Worm (Caenorhabditis elegans): ENCODE results near the gene lgc-17.

lgc-17 gene

DNA sequence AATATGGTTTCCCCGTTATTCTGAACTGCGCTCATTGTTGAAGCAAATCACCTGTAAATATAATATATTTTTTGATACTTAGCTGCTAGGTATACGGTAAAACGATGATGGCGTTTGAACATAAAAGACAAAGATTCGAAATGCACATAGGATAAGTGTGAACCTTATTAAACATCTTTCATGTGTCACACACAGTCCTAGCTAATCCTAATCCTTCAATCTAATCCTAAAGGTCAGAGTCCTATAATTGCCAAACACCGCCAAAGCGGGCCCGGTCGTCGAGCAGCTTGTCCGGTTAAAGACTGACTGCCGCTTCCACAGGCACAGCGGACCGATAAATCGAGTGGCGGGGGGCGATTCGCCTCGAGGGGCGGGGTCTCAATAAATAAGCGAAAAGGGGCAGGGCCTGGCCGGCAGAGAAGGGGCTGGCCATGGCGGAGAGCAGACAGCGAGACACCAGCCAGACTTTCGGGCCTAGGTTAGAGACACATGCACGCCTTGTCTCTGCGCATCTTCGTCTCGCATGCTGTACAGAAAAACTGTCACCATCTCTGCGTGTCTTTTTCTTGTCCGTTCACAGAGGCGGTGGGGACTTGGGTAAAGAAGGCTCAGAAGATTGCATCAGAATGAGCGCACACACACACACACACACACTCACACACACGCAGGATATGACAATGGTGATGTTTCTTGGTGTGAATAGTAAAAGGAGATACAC, 50.4 kb downstream of the lgc-17 start, which contains the start of gene F57G12.1 (continued):
- TF ChIP-seq snpc-4 (GFP tag; optimal IDR thresholded peaks at IDR 0.05) (no peak), snpc-4 (tag; optimal IDR thresholded peaks at IDR 0.05) (peak in 1 of 4 experiments; percentile 50), F37B4.10 (GFP tag; IDR thresholded peaks at IDR 0.05) (no peak), lir-1 (GFP tag; conservative IDR thresholded peaks at IDR 0.05) (no peak)

- TF ChIP-seq cebp-1 (GFP tag; IDR thresholded peaks at IDR 0.05), result peak; percentile 93
- TF ChIP-seq cebp-1 (tag; optimal IDR thresholded peaks at IDR 0.05), result peak; percentile 95
- no peak for TF ChIP-seq F23B12.7 (tag; optimal IDR thresholded peaks at IDR 0.05; ENCODE audit: insufficient read depth)
- TF ChIP-seq unc-62 (GFP tag; optimal IDR thresholded peaks at IDR 0.05), result peak; percentile 96
- no peak for TF ChIP-seq let-526 (GFP tag; IDR thresholded peaks at IDR 0.05)
- no peak for TF ChIP-seq lin-35 (GFP tag; optimal IDR thresholded peaks at IDR 0.05)
- no peak for TF ChIP-seq bed-1 (GFP tag; IDR thresholded peaks at IDR 0.05)
- TF ChIP-seq B0035.1 (tag; optimal IDR thresholded peaks at IDR 0.05), result no peak
- TF ChIP-seq ccch-3 (GFP tag; optimal IDR thresholded peaks at IDR 0.05), result no peak
- no peak for TF ChIP-seq ceh-40 (GFP tag; IDR thresholded peaks at IDR 0.05)
- no peak for TF ChIP-seq F39B2.1 (GFP tag; IDR thresholded peaks at IDR 0.05)
- no peak for TF ChIP-seq Y95B8A.8 (GFP tag; IDR thresholded peaks at IDR 0.05)
- no peak for TF ChIP-seq F52B5.7 (tag; optimal IDR thresholded peaks at IDR 0.05)
- TF ChIP-seq atf-7 (tag; optimal IDR thresholded peaks at IDR 0.05), result peak; percentile 6
- TF ChIP-seq zim-3 (tag; optimal IDR thresholded peaks at IDR 0.05), result no peak
- peak; percentile 60 for TF ChIP-seq nhr-90 (tag; optimal IDR thresholded peaks at IDR 0.05)
- peak; percentile 31 for TF ChIP-seq chd-7 (tag; optimal IDR thresholded peaks at IDR 0.05)
- TF ChIP-seq B0336.3 (GFP tag; IDR thresholded peaks at IDR 0.05), result peak; percentile 33; the same call in 1 of the 2 replicates
- no peak for TF ChIP-seq hlh-12 (tag; optimal IDR thresholded peaks at IDR 0.05)
- peak; percentile 56; the same call in 1 of the 2 replicates for TF ChIP-seq dox-1 (GFP tag; IDR thresholded peaks at IDR 0.05)
- no peak for TF ChIP-seq ceh-27 (GFP tag; optimal IDR thresholded peaks at IDR 0.05)
- TF ChIP-seq hmg-20 (GFP tag; IDR thresholded peaks at IDR 0.05), result no peak
- TF ChIP-seq hsf-1 (GFP tag; IDR thresholded peaks at IDR 0.05), result no peak
- TF ChIP-seq nhr-80 (tag; optimal IDR thresholded peaks at IDR 0.05), result peak; percentile 98
- no peak for TF ChIP-seq snpc-1.1 (tag; optimal IDR thresholded peaks at IDR 0.05; ENCODE audit: insufficient read depth)
- TF ChIP-seq pbrm-1 (GFP tag; IDR thresholded peaks at IDR 0.05), result no peak
- no peak for TF ChIP-seq hmg-1.2 (GFP tag; IDR thresholded peaks at IDR 0.05)
- peak; percentile 3 for TF ChIP-seq ztf-22 (GFP tag; optimal IDR thresholded peaks at IDR 0.05)
- no peak for TF ChIP-seq ama-1 (optimal IDR thresholded peaks at IDR 0.05)
- TF ChIP-seq ama-1 (GFP tag; optimal IDR thresholded peaks at IDR 0.05), result no peak
- TF ChIP-seq ets-4 (GFP tag; optimal IDR thresholded peaks at IDR 0.05), result peak; percentile 71
- TF ChIP-seq ceh-58 (GFP tag; IDR thresholded peaks at IDR 0.05), result no peak
- TF ChIP-seq let-607 (tag; optimal IDR thresholded peaks at IDR 0.05), result peak; percentile 43 to 56
- TF ChIP-seq tbp1 (GFP tag; optimal IDR thresholded peaks at IDR 0.05), result peak; percentile 14
- TF ChIP-seq rpc-1 (optimal IDR thresholded peaks at IDR 0.05), result no peak
- TF ChIP-seq rpc-1 (tag; optimal IDR thresholded peaks at IDR 0.05), result no peak
- TF ChIP-seq zfh-2 (GFP tag; conservative IDR thresholded peaks at IDR 0.05), result no peak
- TF ChIP-seq ZK185.1 (tag; optimal IDR thresholded peaks at IDR 0.05; ENCODE audit: poor library complexity, severe bottlenecking), result no peak
- TF ChIP-seq sptf-2 (GFP tag; optimal IDR thresholded peaks at IDR 0.05), result no peak
- TF ChIP-seq nfyb-1 (GFP tag; IDR thresholded peaks at IDR 0.05), result peak; percentile 68
- no peak for TF ChIP-seq T07F8.4 (tag; optimal IDR thresholded peaks at IDR 0.05)
Observed at ce11 chrX:12172482-12173134, 51.2 kb downstream of the lgc-17 start.
